Fruit fly (Drosophila melanogaster): ENCODE data around the gene CG7557.

The CG7557 gene

dm6 chr3L:11480304-11480703, 35.3 kb downstream of the CG7557 start:
- TF ChIP-seq CG34406 (GFP tag; optimal IDR thresholded peaks at IDR 0.05) (no peak), Eip93F (GFP tag; optimal IDR thresholded peaks at IDR 0.05) (no peak), CG32006 (GFP tag; optimal IDR thresholded peaks at IDR 0.05) (no peak), Sox102F (GFP tag; optimal IDR thresholded peaks at IDR 0.05) (no peak), Hr38 (GFP tag; optimal IDR thresholded peaks at IDR 0.05) (no peak), CG8119 (GFP tag; IDR thresholded peaks at IDR 0.05) (no peak), fd59A (GFP tag; optimal IDR thresholded peaks at IDR 0.05) (no peak), ss (GFP tag; optimal IDR thresholded peaks at IDR 0.05) (no peak), CG11762 (GFP tag; optimal IDR thresholded peaks at IDR 0.05; ENCODE audit: insufficient read depth) (no peak), acj6 (GFP tag; optimal IDR thresholded peaks at IDR 0.05) (no peak), spab (GFP tag; optimal IDR thresholded peaks at IDR 0.05) (no peak), CG10669 (GFP tag; optimal IDR thresholded peaks at IDR 0.05) (no peak), lz (GFP tag; optimal IDR thresholded peaks at IDR 0.05) (no peak), CG11902 (GFP tag; optimal IDR thresholded peaks at IDR 0.05) (no peak), achi (GFP tag; optimal IDR thresholded peaks at IDR 0.05) (no peak), Hr39 (GFP tag; optimal IDR thresholded peaks at IDR 0.05) (no peak)

dm6 chr3L:11483135-11483534, 38.2 kb downstream of the CG7557 start:
- peak; percentile 70 for TF ChIP-seq CG8119 (GFP tag; IDR thresholded peaks at IDR 0.05)
- TF ChIP-seq CG34406 (GFP tag; optimal IDR thresholded peaks at IDR 0.05), result peak; percentile 55
- peak; percentile 65 for TF ChIP-seq CG4318 (GFP tag; optimal IDR thresholded peaks at IDR 0.05)
- peak; percentile 71 for TF ChIP-seq Hr39 (GFP tag; optimal IDR thresholded peaks at IDR 0.05)
- TF ChIP-seq lz (GFP tag; optimal IDR thresholded peaks at IDR 0.05), result peak; percentile 69
- peak; percentile 75 for TF ChIP-seq acj6 (GFP tag; optimal IDR thresholded peaks at IDR 0.05)
- TF ChIP-seq CG3919 (GFP tag; optimal IDR thresholded peaks at IDR 0.05), result peak; percentile 68
- TF ChIP-seq CG6276 (GFP tag; optimal IDR thresholded peaks at IDR 0.05), result peak; percentile 57
- TF ChIP-seq Lpt (GFP tag; optimal IDR thresholded peaks at IDR 0.05), result peak; percentile 45
- TF ChIP-seq Ets96B (tag; optimal IDR thresholded peaks at IDR 0.05), result peak; percentile 77
- no peak for TF ChIP-seq Hr38 (GFP tag; optimal IDR thresholded peaks at IDR 0.05)
- TF ChIP-seq pdm3 (GFP tag; optimal IDR thresholded peaks at IDR 0.05), result peak; percentile 71
- peak; percentile 65 for TF ChIP-seq Hr4 (GFP tag; optimal IDR thresholded peaks at IDR 0.05)
- TF ChIP-seq esn (GFP tag; optimal IDR thresholded peaks at IDR 0.05), result peak; percentile 75
- peak; percentile 66 for TF ChIP-seq achi (GFP tag; optimal IDR thresholded peaks at IDR 0.05)
- peak; percentile 61 for TF ChIP-seq dsx (GFP tag; optimal IDR thresholded peaks at IDR 0.05; ENCODE audit: poor library complexity, severe bottlenecking)
- TF ChIP-seq fd85E (GFP tag; optimal IDR thresholded peaks at IDR 0.05), result no peak
- peak; percentile 76 for TF ChIP-seq CG32006 (GFP tag; optimal IDR thresholded peaks at IDR 0.05)
- peak; percentile 69 for TF ChIP-seq CG3032 (tag; optimal IDR thresholded peaks at IDR 0.05)
- peak; percentile 61 for TF ChIP-seq net (GFP tag; optimal IDR thresholded peaks at IDR 0.05)
- TF ChIP-seq Eip93F (GFP tag; optimal IDR thresholded peaks at IDR 0.05), result no peak
- TF ChIP-seq CG11762 (GFP tag; optimal IDR thresholded peaks at IDR 0.05; ENCODE audit: insufficient read depth), result peak; percentile 51
- peak; percentile 33 to 75 for TF ChIP-seq salr (GFP tag; optimal IDR thresholded peaks at IDR 0.05)
- peak; percentile 56; the same call in 2 of the 3 replicates for TF ChIP-seq CG6163 (GFP tag; IDR thresholded peaks at IDR 0.05)
- peak; percentile 63 for TF ChIP-seq CG6792 (GFP tag; optimal IDR thresholded peaks at IDR 0.05)
- TF ChIP-seq CG31627 (GFP tag; optimal IDR thresholded peaks at IDR 0.05), result peak; percentile 70
- peak; percentile 51 for TF ChIP-seq Ets21C (GFP tag; optimal IDR thresholded peaks at IDR 0.05)
- TF ChIP-seq CG11902 (GFP tag; optimal IDR thresholded peaks at IDR 0.05), result peak; percentile 16
- no peak for TF ChIP-seq CG8319 (GFP tag; optimal IDR thresholded peaks at IDR 0.05)
- TF ChIP-seq CG8632 (GFP tag; optimal IDR thresholded peaks at IDR 0.05), result peak; percentile 53
- TF ChIP-seq cyc (GFP tag; optimal IDR thresholded peaks at IDR 0.05), result peak; percentile 49
- peak; percentile 92 for TF ChIP-seq Eip78C (GFP tag)
- peak; percentile 44 for TF ChIP-seq CG16779 (tag; optimal IDR thresholded peaks at IDR 0.05)
- peak; percentile 5 for TF ChIP-seq CG6854 (GFP tag; optimal IDR thresholded peaks at IDR 0.05)
- TF ChIP-seq CG9139 (GFP tag; optimal IDR thresholded peaks at IDR 0.05), result no peak
- TF ChIP-seq Sox102F (GFP tag; optimal IDR thresholded peaks at IDR 0.05), result peak; percentile 66
- peak; percentile 83 for TF ChIP-seq svp (GFP tag)
- peak; percentile 54 for TF ChIP-seq spab (GFP tag; optimal IDR thresholded peaks at IDR 0.05)
- peak; percentile 47; the same call in 1 of the 2 replicates for TF ChIP-seq CG15336 (GFP tag; IDR thresholded peaks at IDR 0.05)
- no peak for TF ChIP-seq vri (GFP tag; optimal IDR thresholded peaks at IDR 0.05)
- 0 out of 3 replicates have a peak, but pooled peaks have one; percentile 35 for TF ChIP-seq eg (GFP tag; IDR thresholded peaks at IDR 0.05)
- TF ChIP-seq OdsH (GFP tag; optimal IDR thresholded peaks at IDR 0.05), result peak; percentile 68
- peak; percentile 21 for TF ChIP-seq dac (GFP tag; optimal IDR thresholded peaks at IDR 0.05)
- TF ChIP-seq Sox15 (GFP tag; optimal IDR thresholded peaks at IDR 0.05), result peak; percentile 54
- TF ChIP-seq fd59A (GFP tag; optimal IDR thresholded peaks at IDR 0.05), result peak; percentile 67

All from whole organism, prepupa.